Worm (Caenorhabditis elegans) whole organism, L1 larva: Measurements from ENCODE around the gene ztf-20.
A peak's percentile ranks its signal among the peaks of the same experiment; 100 is the strongest.

Source experiments
- C34B4.2 ChIP-seq: sonication (generic microtip); optimal IDR thresholded peaks from 2 replicates; lab custom pipeline; 2017; ENCODE audit warnings: mild to moderate bottlenecking, missing genetic modification characterization, missing compliant biosample characterization
- F16B12.6 ChIP-seq: fragments of 150-350 bp; optimal IDR thresholded peaks from 2 replicates; lab custom pipeline; 2014; ENCODE audit warnings: missing biosample characterization, missing genetic modification characterization
- aha-1 ChIP-seq: fragments of 150-350 bp; optimal IDR thresholded peaks from 2 replicates; lab custom pipeline; 2014; ENCODE audit warnings: missing biosample characterization, missing genetic modification characterization
- alr-1 ChIP-seq: fragments of 200-800 bp; sonication (Bioruptor generic); optimal IDR thresholded peaks from 2 replicates; lab custom pipeline; 2018; ENCODE audit warnings: borderline replicate concordance, mild to moderate bottlenecking, missing genetic modification characterization, missing compliant biosample characterization
- aly-2 ChIP-seq: fragments of 150-350 bp; optimal IDR thresholded peaks from 2 replicates; lab custom pipeline; 2014; ENCODE audit warnings: missing biosample characterization, missing genetic modification characterization
- ama-1 ChIP-seq: fragments of 150-350 bp; optimal IDR thresholded peaks from 2 replicates; lab custom pipeline; 2014
- blmp-1 ChIP-seq: fragments of 150-350 bp; optimal IDR thresholded peaks from 2 replicates; lab custom pipeline; 2014; ENCODE audit warnings: missing biosample characterization, missing genetic modification characterization
- ceh-63 ChIP-seq: fragments of 200-800 bp; sonication (Bioruptor generic); optimal IDR thresholded peaks from 2 replicates; lab custom pipeline; 2018; ENCODE audit warnings: mild to moderate bottlenecking, missing genetic modification characterization, missing compliant biosample characterization
- ceh-82 ChIP-seq, 3 experiments: fragments of 150-350 bp in 1 of 3; sonication (generic microtip) in 2 of 3; optimal IDR thresholded peaks; 2 replicates each; lab custom pipeline; 2014 to 2017; ENCODE audit warnings: missing biosample characterization in 3 of 3, missing genetic modification characterization in 3 of 3
- ceh-88 ChIP-seq: fragments of 200-800 bp; sonication (Bioruptor generic); IDR thresholded peaks from 2 replicates; pipeline ENCODE4 v1.3.6; 2022; ENCODE audit warnings: missing genetic modification characterization, missing compliant biosample characterization
- ceh-90 ChIP-seq: sonication (generic microtip); optimal IDR thresholded peaks from 2 replicates; lab custom pipeline; 2016; ENCODE audit warnings: missing genetic modification characterization, missing compliant biosample characterization
- ces-1 ChIP-seq: fragments of 150-350 bp; optimal IDR thresholded peaks from 2 replicates; lab custom pipeline; 2014; ENCODE audit warnings: missing biosample characterization, missing genetic modification reagents, missing genetic modification characterization
- dpl-1 ChIP-seq, 3 experiments: fragments of 150-350 bp in 2 of 3; sonication (generic microtip) in 1 of 3; optimal IDR thresholded peaks; 2 replicates each; lab custom pipeline; 2014 to 2017; ENCODE audit warnings: missing biosample characterization in 3 of 3, missing genetic modification characterization in 3 of 3, missing genetic modification reagents in 3 of 3
- dsc-1 ChIP-seq: sonication (generic microtip); optimal IDR thresholded peaks from 2 replicates; lab custom pipeline; 2016; ENCODE audit warnings: mild to moderate bottlenecking, missing genetic modification characterization, missing compliant biosample characterization
- efl-1 ChIP-seq, 4 experiments: fragments of 150-350 bp; optimal IDR thresholded peaks in 3 of 4; peaks in 1 of 4; 1 replicate in 1 of 4; 2 replicates in 3 of 4; lab custom pipeline; 2014; ENCODE audit warnings: missing biosample characterization in 2 of 4, missing genetic modification characterization in 2 of 4, missing genetic modification reagents in 2 of 4
- elt-2 ChIP-seq: sonication (generic microtip); optimal IDR thresholded peaks from 2 replicates; lab custom pipeline; 2016; ENCODE audit warnings: missing genetic modification characterization, mild to moderate bottlenecking, inconsistent platforms, missing compliant biosample characterization, missing genetic modification reagents
- elt-3 ChIP-seq, 6 experiments: fragments of 150-350 bp in 1 of 6; sonication (generic microtip); optimal IDR thresholded peaks; 2 replicates each; lab custom pipeline; 2017 to 2018; ENCODE audit warnings: missing biosample characterization in 6 of 6, missing genetic modification characterization in 6 of 6, inconsistent platforms in 1 of 6
- ets-5 ChIP-seq: fragments of 200-800 bp; sonication (Bioruptor generic); IDR thresholded peaks from 2 replicates; pipeline ENCODE4 v1.3.6; 2022; ENCODE audit warnings: missing genetic modification characterization, missing compliant biosample characterization
- fkh-10 ChIP-seq: sonication (generic microtip); optimal IDR thresholded peaks from 2 replicates; lab custom pipeline; 2017; ENCODE audit warnings: missing biosample characterization, missing genetic modification reagents, missing genetic modification characterization
- fkh-4 ChIP-seq: sonication (generic microtip); optimal IDR thresholded peaks from 2 replicates; lab custom pipeline; 2016; ENCODE audit warnings: missing compliant biosample characterization, missing genetic modification characterization, borderline replicate concordance
- fkh-8 ChIP-seq: sonication (generic microtip); optimal IDR thresholded peaks from 2 replicates; lab custom pipeline; 2016; ENCODE audit warnings: mild to moderate bottlenecking, missing genetic modification characterization, missing compliant biosample characterization
- fos-1 ChIP-seq: fragments of 150-350 bp; optimal IDR thresholded peaks from 2 replicates; lab custom pipeline; 2014; ENCODE audit warnings: missing biosample characterization, missing genetic modification characterization
- grh-1 ChIP-seq: fragments of 200-800 bp; sonication (Bioruptor generic); IDR thresholded peaks from 2 replicates; pipeline ENCODE4 v1.3.6; 2022; ENCODE audit warnings: missing genetic modification reagents, missing genetic modification characterization, missing compliant biosample characterization
- hlh-17 ChIP-seq: fragments of 200-800 bp; sonication (Bioruptor generic); optimal IDR thresholded peaks from 2 replicates; lab custom pipeline; 2018; ENCODE audit warnings: missing genetic modification characterization, mild to moderate bottlenecking, missing compliant biosample characterization, moderate library complexity, borderline replicate concordance
- hlh-4 ChIP-seq: sonication (generic microtip); optimal IDR thresholded peaks from 2 replicates; lab custom pipeline; 2016; ENCODE audit warnings: mild to moderate bottlenecking, missing genetic modification characterization, missing compliant biosample characterization
- hpl-2 ChIP-seq: fragments of 150-350 bp; optimal IDR thresholded peaks from 2 replicates; lab custom pipeline; 2014; ENCODE audit warnings: missing biosample characterization, missing genetic modification reagents, missing genetic modification characterization
- jun-1 ChIP-seq: fragments of 150-350 bp; optimal IDR thresholded peaks from 2 replicates; lab custom pipeline; 2014; ENCODE audit warnings: missing biosample characterization, missing genetic modification reagents, missing genetic modification characterization
- lin-13 ChIP-seq: fragments of 150-350 bp; optimal IDR thresholded peaks from 2 replicates; lab custom pipeline; 2014; ENCODE audit warnings: missing biosample characterization, missing genetic modification reagents, missing genetic modification characterization
- lin-14 ChIP-seq: fragments of 200-800 bp; sonication (Bioruptor generic); optimal IDR thresholded peaks from 2 replicates; lab custom pipeline; 2018; ENCODE audit warnings: mild to moderate bottlenecking, missing genetic modification characterization, moderate library complexity, missing compliant biosample characterization
- lin-39 ChIP-seq: fragments of 150-350 bp; optimal IDR thresholded peaks from 2 replicates; lab custom pipeline; 2014; ENCODE audit warnings: missing biosample characterization, missing genetic modification reagents, missing genetic modification characterization
- lir-3 ChIP-seq: sonication (generic microtip); optimal IDR thresholded peaks from 2 replicates; lab custom pipeline; 2016; ENCODE audit warnings: mild to moderate bottlenecking, missing genetic modification characterization, moderate library complexity, missing compliant biosample characterization; ENCODE audit not compliant: poor library complexity
- mdl-1 ChIP-seq, 2 experiments: fragments of 150-350 bp; optimal IDR thresholded peaks; 2 replicates each; lab custom pipeline; 2014 to 2017; ENCODE audit warnings: missing biosample characterization in 2 of 2, missing genetic modification characterization in 2 of 2, inconsistent platforms in 1 of 2
- nhr-11 ChIP-seq: fragments of 150-350 bp; optimal IDR thresholded peaks from 2 replicates; lab custom pipeline; 2014; ENCODE audit warnings: missing biosample characterization, missing genetic modification characterization
- nhr-12 ChIP-seq: sonication (generic microtip); optimal IDR thresholded peaks from 2 replicates; lab custom pipeline; 2017; ENCODE audit warnings: missing biosample characterization, missing genetic modification characterization
- nhr-20 ChIP-seq: sonication (generic microtip); optimal IDR thresholded peaks from 2 replicates; lab custom pipeline; 2016; ENCODE audit warnings: mild to moderate bottlenecking, missing genetic modification characterization, missing compliant biosample characterization
- nhr-237 ChIP-seq: fragments of 150-350 bp; optimal IDR thresholded peaks from 2 replicates; lab custom pipeline; 2014; ENCODE audit warnings: missing biosample characterization, missing genetic modification characterization
- nhr-28 ChIP-seq: fragments of 150-350 bp; optimal IDR thresholded peaks from 2 replicates; lab custom pipeline; 2014; ENCODE audit warnings: missing biosample characterization, missing genetic modification characterization
- nhr-71 ChIP-seq: sonication (generic microtip); optimal IDR thresholded peaks from 2 replicates; lab custom pipeline; 2016; ENCODE audit warnings: mild to moderate bottlenecking, missing genetic modification characterization, moderate library complexity, missing compliant biosample characterization
- nhr-76 ChIP-seq: sonication (generic microtip); optimal IDR thresholded peaks from 2 replicates; lab custom pipeline; 2017; ENCODE audit warnings: missing biosample characterization, missing genetic modification characterization
- nhr-85 ChIP-seq: sonication (generic microtip); peaks from one replicate; lab custom pipeline; 2016; ENCODE audit warnings: missing genetic modification characterization, inconsistent platforms, missing compliant biosample characterization
- nhr-90 ChIP-seq: sonication (generic microtip); optimal IDR thresholded peaks from 2 replicates; lab custom pipeline; 2016; ENCODE audit warnings: mild to moderate bottlenecking, missing genetic modification characterization, missing compliant biosample characterization; ENCODE audit not compliant: poor library complexity
- pax-3 ChIP-seq: fragments of 200-800 bp; sonication (Bioruptor generic); optimal IDR thresholded peaks from 2 replicates; lab custom pipeline; 2018; ENCODE audit warnings: mild to moderate bottlenecking, missing genetic modification characterization, moderate library complexity, missing compliant biosample characterization
- skn-1 ChIP-seq: fragments of 150-350 bp; optimal IDR thresholded peaks from 2 replicates; lab custom pipeline; 2014; ENCODE audit warnings: missing biosample characterization, missing genetic modification characterization
- sox-4 ChIP-seq: sonication (generic microtip); optimal IDR thresholded peaks from 2 replicates; lab custom pipeline; 2016; ENCODE audit warnings: missing genetic modification characterization, missing compliant biosample characterization
- sptf-1 ChIP-seq: fragments of 150-350 bp; optimal IDR thresholded peaks from 2 replicates; lab custom pipeline; 2014; ENCODE audit warnings: missing biosample characterization, missing genetic modification characterization
- sup-37 ChIP-seq: fragments of 200-800 bp; sonication (Bioruptor generic); optimal IDR thresholded peaks from 2 replicates; lab custom pipeline; 2018; ENCODE audit warnings: mild to moderate bottlenecking, missing genetic modification characterization, missing compliant biosample characterization
- tbx-2 ChIP-seq: sonication (generic microtip); optimal IDR thresholded peaks from 2 replicates; lab custom pipeline; 2016; ENCODE audit warnings: missing genetic modification characterization, missing compliant biosample characterization
- tlp-1 ChIP-seq: fragments of 150-350 bp; optimal IDR thresholded peaks from 2 replicates; lab custom pipeline; 2014; ENCODE audit warnings: missing biosample characterization, missing genetic modification characterization
- unc-86 ChIP-seq: sonication (generic microtip); optimal IDR thresholded peaks from 2 replicates; lab custom pipeline; 2016; ENCODE audit warnings: missing genetic modification characterization, missing compliant biosample characterization
- unc-98 ChIP-seq: fragments of 200-800 bp; sonication (Bioruptor generic); IDR thresholded peaks from 2 replicates; pipeline ENCODE4 v1.3.6; 2022; ENCODE audit warnings: missing genetic modification characterization, missing compliant biosample characterization
- vab-15 ChIP-seq: sonication (generic microtip); optimal IDR thresholded peaks from 2 replicates; lab custom pipeline; 2017; ENCODE audit warnings: missing genotype, mild to moderate bottlenecking, missing genetic modification characterization, missing compliant biosample characterization
- xbp-1 ChIP-seq: sonication (generic microtip); optimal IDR thresholded peaks from 2 replicates; lab custom pipeline; 2016; ENCODE audit warnings: missing genetic modification characterization, missing compliant biosample characterization

Gene ztf-20

DNA sequence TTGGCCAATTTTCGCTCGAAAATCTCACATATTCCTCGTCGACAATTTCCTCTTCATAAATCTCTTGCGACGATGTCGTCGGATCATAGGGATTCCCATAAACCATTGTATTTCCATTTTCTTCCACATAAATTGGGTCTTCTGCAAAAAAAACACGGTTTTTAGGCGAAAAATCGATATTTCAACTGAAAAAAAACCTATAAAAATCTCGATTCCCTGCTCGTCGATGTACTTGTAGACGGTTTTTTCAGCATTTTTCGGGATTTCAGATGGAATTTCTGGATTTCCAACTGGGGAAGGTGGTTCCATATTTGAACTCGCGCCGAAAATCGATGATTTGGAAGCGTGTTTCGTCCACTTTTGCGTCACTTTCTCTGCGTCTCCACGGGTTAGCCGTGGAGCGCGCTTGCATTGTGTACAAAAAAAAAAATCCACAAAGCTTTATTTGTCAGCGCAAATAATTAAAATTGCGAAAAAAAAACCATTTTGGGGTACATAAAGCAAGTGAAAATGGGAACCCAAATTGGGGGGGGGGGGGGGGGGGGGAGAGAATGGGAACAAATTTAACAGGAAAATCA lies 7.6 kb upstream of the ztf-20 start, which contains the start of gene Y39B6A.43 (continued):
- peak in 1 of 2 experiments; percentile 89 for TF ChIP-seq mdl-1 (tag; optimal IDR thresholded peaks at IDR 0.05; lab: Kevin White, UChicago)
- TF ChIP-seq elt-3 (tag; optimal IDR thresholded peaks at IDR 0.05; lab: Kevin White, UChicago): peak in 4 of 6 experiments; percentile 58 to 90 (median 70)
- peak; percentile 63 for TF ChIP-seq F16B12.6
- TF ChIP-seq grh-1 (GFP tag; lab: Robert Waterston, UW): peak; percentile 94
- TF ChIP-seq lin-39 (tag; lab: Kevin White, UChicago): peak; percentile 84
- TF ChIP-seq jun-1 (tag; lab: Kevin White, UChicago): peak; percentile 96
- no peak for TF ChIP-seq hlh-4 (tag; lab: Kevin White, UChicago)
- TF ChIP-seq fkh-4: peak; percentile 75
- peak; percentile 88 for TF ChIP-seq nhr-237 (tag; lab: Kevin White, UChicago)
- TF ChIP-seq skn-1 (tag; lab: Kevin White, UChicago): peak; percentile 82
- peak; percentile 87 for TF ChIP-seq nhr-11 (tag; lab: Kevin White, UChicago)
- peak; percentile 94 for TF ChIP-seq pax-3 (tag; lab: Kevin White, UChicago)
- peak; percentile 98 for TF ChIP-seq nhr-71 (tag; lab: Kevin White, UChicago)
- peak; percentile 80 for TF ChIP-seq sup-37 (GFP tag; lab: Kevin White, UChicago)
- peak; percentile 96 for TF ChIP-seq fkh-10 (GFP tag; lab: Kevin White, UChicago)
- no peak for TF ChIP-seq alr-1
- TF ChIP-seq ceh-63 (GFP tag; lab: Kevin White, UChicago): no peak
- TF ChIP-seq ceh-90 (tag; lab: Kevin White, UChicago): peak; percentile 63
- no peak for TF ChIP-seq ces-1 (GFP tag; lab: Kevin White, UChicago)
- no peak for TF ChIP-seq ets-5 (GFP tag; lab: Robert Waterston, UW)
- TF ChIP-seq tlp-1 (tag; lab: Kevin White, UChicago): no peak
- peak; percentile 97 for TF ChIP-seq nhr-90 (tag; lab: Kevin White, UChicago)
- peak; percentile 78 for TF ChIP-seq unc-98 (GFP tag; lab: Robert Waterston, UW)
- TF ChIP-seq dsc-1 (tag; lab: Kevin White, UChicago): peak; percentile 90
- peak; percentile 66 for TF ChIP-seq aly-2
- peak; percentile 97 for TF ChIP-seq lin-14
- TF ChIP-seq vab-15 (tag; lab: Kevin White, UChicago): peak; percentile 83
- TF ChIP-seq nhr-28 (tag; lab: Kevin White, UChicago): no peak
- TF ChIP-seq C34B4.2 (tag; lab: Kevin White, UChicago): peak; percentile 77
- TF ChIP-seq lin-13 (GFP tag; lab: Kevin White, UChicago): peak; percentile 99
- peak; percentile 86 for TF ChIP-seq ceh-88 (GFP tag; lab: Robert Waterston, UW)
- peak; percentile 17 for TF ChIP-seq ama-1 (lab: Kevin White, UChicago)
- TF ChIP-seq lir-3 (tag; lab: Kevin White, UChicago): peak; percentile 85
- peak; percentile 93 for TF ChIP-seq xbp-1 (tag; lab: Kevin White, UChicago)
- peak; percentile 96 for TF ChIP-seq hpl-2 (GFP tag; lab: Kevin White, UChicago)
- TF ChIP-seq unc-86 (tag; lab: Kevin White, UChicago): peak; percentile 96
- peak; percentile 97 to 99 (median 97) for TF ChIP-seq ceh-82 (tag; optimal IDR thresholded peaks at IDR 0.05; lab: Kevin White, UChicago)
- TF ChIP-seq nhr-85 (tag; lab: Kevin White, UChicago): peak; percentile 97
- TF ChIP-seq nhr-12 (tag; lab: Kevin White, UChicago): no peak
- TF ChIP-seq nhr-20 (tag; lab: Kevin White, UChicago): peak; percentile 95
- TF ChIP-seq hlh-17 (GFP tag; lab: Kevin White, UChicago): peak; percentile 68
- peak; percentile 98 to 99 (median 98) for TF ChIP-seq dpl-1 (GFP tag; optimal IDR thresholded peaks at IDR 0.05; lab: Kevin White, UChicago)
- peak; percentile 91 for TF ChIP-seq fos-1
- peak; percentile 95 for TF ChIP-seq tbx-2
- TF ChIP-seq blmp-1: peak; percentile 66
- peak; percentile 94 for TF ChIP-seq aha-1 (tag; lab: Kevin White, UChicago)
- TF ChIP-seq elt-2 (tag; lab: Kevin White, UChicago): peak; percentile 85
- TF ChIP-seq efl-1 (optimal IDR thresholded peaks at IDR 0.05; lab: Kevin White, UChicago): peak; percentile 99 to 100
- peak; percentile 93 to 100 for TF ChIP-seq efl-1 (GFP tag; optimal IDR thresholded peaks at IDR 0.05 in 1 of 2; lab: Kevin White, UChicago)
- TF ChIP-seq sptf-1 (tag; lab: Kevin White, UChicago): no peak
- TF ChIP-seq sox-4 (tag; lab: Kevin White, UChicago): peak; percentile 66
- TF ChIP-seq nhr-76: peak; percentile 3
- TF ChIP-seq fkh-8 (tag; lab: Kevin White, UChicago): peak; percentile 98
